Fruit fly (Drosophila melanogaster): ENCODE measurements around the gene DopEcR.

dm6 chr3L:4356986-4357385 is 23.2 kb downstream of the DopEcR start:
- TF ChIP-seq CG32006 (GFP tag; optimal IDR thresholded peaks at IDR 0.05) (no peak), CG8119 (GFP tag; IDR thresholded peaks at IDR 0.05) (no peak), Ets21C (GFP tag; optimal IDR thresholded peaks at IDR 0.05) (no peak), dac (GFP tag; optimal IDR thresholded peaks at IDR 0.05) (no peak), Eip93F (GFP tag; optimal IDR thresholded peaks at IDR 0.05) (no peak), Eip78C (GFP tag) (no peak), CG15336 (GFP tag; IDR thresholded peaks at IDR 0.05) (no peak), CG6854 (GFP tag; optimal IDR thresholded peaks at IDR 0.05) (no peak), salr (GFP tag; optimal IDR thresholded peaks at IDR 0.05) (no peak), Sox14 (GFP tag; optimal IDR thresholded peaks at IDR 0.05) (no peak), CG31627 (GFP tag; optimal IDR thresholded peaks at IDR 0.05) (no peak)

Measured in whole organism, prepupa.